Worm (Caenorhabditis elegans) whole organism, early embryonic: ENCODE results near the gene lgc-42.
A peak's percentile ranks its signal among the peaks of the same experiment; 100 is the strongest.

Source experiments
- B0310.2 ChIP-seq: sonication (generic microtip); optimal IDR thresholded peaks from 2 replicates; lab custom pipeline; 2016; ENCODE audit warnings: mild to moderate bottlenecking, missing genetic modification characterization, missing compliant biosample characterization
- F13C5.2 ChIP-seq: sonication (generic microtip); optimal IDR thresholded peaks from 2 replicates; lab custom pipeline; 2017; ENCODE audit warnings: mild to moderate bottlenecking, missing genetic modification characterization, inconsistent platforms, missing compliant biosample characterization
- aly-1 ChIP-seq: sonication (generic microtip); optimal IDR thresholded peaks from 2 replicates; lab custom pipeline; 2016; ENCODE audit warnings: missing genetic modification characterization, missing compliant biosample characterization
- ama-1 ChIP-seq: fragments of 150-350 bp; optimal IDR thresholded peaks from 2 replicates; lab custom pipeline; 2014
- ceh-13 ChIP-seq: fragments of 200-800 bp; sonication (Bioruptor generic); optimal IDR thresholded peaks from 2 replicates; lab custom pipeline; 2018; ENCODE audit warnings: mild to moderate bottlenecking, missing genetic modification characterization, missing compliant biosample characterization
- ceh-36 ChIP-seq: sonication (generic microtip); optimal IDR thresholded peaks from 2 replicates; lab custom pipeline; 2016; ENCODE audit warnings: missing genetic modification characterization, inconsistent platforms, missing compliant biosample characterization
- ets-7 ChIP-seq: sonication (generic microtip); optimal IDR thresholded peaks from 2 replicates; lab custom pipeline; 2016; ENCODE audit warnings: missing genotype, missing genetic modification characterization, missing compliant biosample characterization
- flt-1 ChIP-seq: fragments of 200-800 bp; sonication (Bioruptor generic); IDR thresholded peaks from 2 replicates; pipeline ENCODE4 v1.3.6; 2022; ENCODE audit warnings: missing genetic modification characterization, missing compliant biosample characterization
- hmbx-1 ChIP-seq: sonication (generic microtip); optimal IDR thresholded peaks from 2 replicates; lab custom pipeline; 2016; ENCODE audit warnings: mild to moderate bottlenecking, missing genetic modification characterization, missing compliant biosample characterization
- hmg-4 ChIP-seq: fragments of 200-800 bp; sonication (Bioruptor generic); optimal IDR thresholded peaks from 2 replicates; lab custom pipeline; 2018; ENCODE audit warnings: mild to moderate bottlenecking, missing genetic modification characterization, missing compliant biosample characterization
- hnd-1 ChIP-seq: sonication (generic microtip); optimal IDR thresholded peaks from 2 replicates; lab custom pipeline; 2016; ENCODE audit warnings: missing genetic modification characterization, missing compliant biosample characterization
- pes-1 ChIP-seq: fragments of 200-800 bp; sonication (Bioruptor generic); IDR thresholded peaks from 2 replicates; pipeline ENCODE4 v1.3.6; 2022; ENCODE audit warnings: missing genetic modification reagents, missing genetic modification characterization, missing compliant biosample characterization
- scrt-1 ChIP-seq: fragments of 200-800 bp; sonication (Bioruptor generic); IDR thresholded peaks from 2 replicates; pipeline ENCODE4 v1.3.6; 2022; ENCODE audit warnings: missing genetic modification characterization, missing compliant biosample characterization
- sea-1 ChIP-seq: fragments of 200-800 bp; sonication (Bioruptor generic); conservative IDR thresholded peaks from 2 replicates; pipeline ENCODE4 v1.3.6; 2022; ENCODE audit warnings: missing genetic modification characterization, missing compliant biosample characterization
- tbx-11 ChIP-seq: fragments of 200-800 bp; sonication (Bioruptor generic); IDR thresholded peaks from 2 replicates; pipeline ENCODE4 v1.3.6; 2022; ENCODE audit warnings: missing genetic modification characterization, missing compliant biosample characterization
- tbx-37 ChIP-seq: fragments of 200-800 bp; sonication (Bioruptor generic); conservative IDR thresholded peaks from 2 replicates; pipeline ENCODE4 v1.3.6; 2022; ENCODE audit warnings: missing genetic modification reagents, missing genetic modification characterization, missing compliant biosample characterization
- tra-4 ChIP-seq: sonication (generic microtip); optimal IDR thresholded peaks from 2 replicates; lab custom pipeline; 2017; ENCODE audit warnings: missing genetic modification characterization, missing compliant biosample characterization

The lgc-42 gene

DNA sequence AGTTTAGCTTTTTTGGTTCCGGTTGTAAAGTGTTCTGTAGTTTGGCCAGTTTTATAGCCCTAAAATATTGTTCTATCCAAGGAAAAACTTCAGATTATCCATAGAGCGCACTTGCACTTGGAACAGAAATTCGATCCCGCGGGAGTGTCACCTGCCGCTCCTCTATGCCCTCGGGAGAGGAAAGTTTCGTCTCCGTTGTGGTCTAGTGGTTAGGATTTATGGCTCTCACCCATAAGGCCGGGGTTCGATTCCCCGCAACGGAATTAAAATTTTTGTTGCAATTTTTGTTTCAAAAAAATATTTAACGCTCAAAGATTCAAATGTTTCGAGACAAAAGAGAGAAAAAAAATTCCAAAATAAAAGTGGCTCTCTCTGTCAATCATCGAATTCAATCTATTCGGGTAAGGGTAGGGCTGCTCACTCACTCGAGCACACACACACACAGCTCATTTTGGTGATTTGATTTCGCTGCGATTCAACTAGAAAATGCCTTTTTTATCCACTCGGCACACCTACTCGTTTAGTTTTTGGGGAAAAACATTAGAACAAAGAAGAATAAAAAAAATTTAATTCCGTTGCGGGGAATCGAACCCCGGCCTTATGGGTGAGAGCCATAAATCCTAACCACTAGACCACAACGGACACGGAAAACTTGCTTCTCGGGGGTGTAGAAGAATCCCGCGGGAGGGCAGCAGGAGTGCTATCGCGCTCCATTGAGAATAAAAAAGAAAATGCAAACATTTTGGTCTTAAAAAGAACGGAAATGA lies 34.8 kb downstream of the lgc-42 start:
- TF ChIP-seq hmg-4, result no peak
- TF ChIP-seq sea-1 (GFP tag; lab: Robert Waterston, UW), result no peak; the same call in 1 of the 2 replicates
- peak; percentile 44; the same call in 1 of the 2 replicates for TF ChIP-seq flt-1 (GFP tag; lab: Robert Waterston, UW)
- TF ChIP-seq tbx-11 (GFP tag; lab: Robert Waterston, UW), result peak; percentile 46; the same call in 1 of the 2 replicates
- 0 out of 2 replicates have a peak, but pooled peaks have one; percentile 23 for TF ChIP-seq tbx-37 (GFP tag; lab: Robert Waterston, UW)
- TF ChIP-seq scrt-1 (GFP tag; lab: Robert Waterston, UW), result peak; percentile 62; the same call in 1 of the 2 replicates
- peak; percentile 66 for TF ChIP-seq pes-1 (GFP tag; lab: Robert Waterston, UW)

DNA sequence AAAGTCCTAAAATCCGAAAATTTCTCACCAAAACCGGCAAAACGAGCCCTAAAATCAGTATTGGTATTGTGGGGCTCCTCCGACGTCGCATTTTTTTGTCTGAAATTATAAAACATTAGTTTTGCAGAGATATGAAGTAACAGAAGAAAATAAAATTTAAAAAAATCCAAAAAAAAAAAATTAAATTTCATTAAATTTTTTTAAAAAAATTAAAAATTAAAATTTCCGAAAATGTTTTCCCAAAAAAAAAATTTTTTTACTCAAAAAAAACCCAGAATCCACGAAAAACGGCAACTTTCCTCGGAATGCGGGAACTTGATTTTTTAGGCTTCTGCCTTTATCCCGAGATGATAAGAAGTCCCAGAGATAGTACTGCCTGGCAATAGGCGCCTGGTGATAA lies 50.2 kb downstream of the lgc-42 start, which contains the start of gene dpy-1:
Gene dpy-1, minus strand, starts transcription at position 101 of the 400 bp plus-strand sequence.
- TF ChIP-seq F13C5.2 (tag; lab: Kevin White, UChicago), result no peak
- TF ChIP-seq ama-1 (lab: Kevin White, UChicago), result no peak
- no peak for TF ChIP-seq aly-1 (tag; lab: Kevin White, UChicago)
- TF ChIP-seq scrt-1 (GFP tag; lab: Robert Waterston, UW), result no peak
- TF ChIP-seq ceh-36, result no peak
- no peak for TF ChIP-seq hnd-1 (tag; lab: Kevin White, UChicago)
- no peak for TF ChIP-seq ets-7 (tag; lab: Kevin White, UChicago)
- no peak for TF ChIP-seq hmg-4
- no peak for TF ChIP-seq tra-4 (tag; lab: Kevin White, UChicago)
- TF ChIP-seq ceh-13, result no peak
- TF ChIP-seq pes-1 (GFP tag; lab: Robert Waterston, UW), result no peak
- TF ChIP-seq tbx-37 (GFP tag; lab: Robert Waterston, UW), result no peak
- TF ChIP-seq tbx-11 (GFP tag; lab: Robert Waterston, UW), result no peak
- no peak for TF ChIP-seq flt-1 (GFP tag; lab: Robert Waterston, UW)

DNA sequence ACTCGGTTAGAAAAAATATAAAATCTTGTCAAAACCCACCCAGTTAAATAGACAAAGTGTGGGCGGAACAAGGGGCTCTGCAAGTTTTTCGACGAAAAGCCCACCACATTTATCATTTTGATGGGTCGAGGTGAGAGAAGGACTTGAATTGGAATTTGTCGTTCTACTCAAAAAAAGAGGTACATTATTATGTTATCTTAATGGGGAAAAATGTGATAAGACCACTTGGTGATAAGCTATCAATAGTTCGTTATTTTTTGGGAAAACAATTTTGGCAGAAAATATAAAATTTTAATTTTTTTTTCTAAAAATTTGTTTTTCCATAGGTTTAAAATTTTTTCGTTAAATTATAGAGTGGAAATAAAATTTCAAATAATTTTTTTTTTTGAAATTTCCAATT lies 52.2 kb downstream of the lgc-42 start:
- no peak for TF ChIP-seq ceh-36
- no peak for TF ChIP-seq F13C5.2 (tag; lab: Kevin White, UChicago)
- no peak for TF ChIP-seq tbx-11 (GFP tag; lab: Robert Waterston, UW)
- TF ChIP-seq hmbx-1, result no peak
- no peak for TF ChIP-seq sea-1 (GFP tag; lab: Robert Waterston, UW)
- TF ChIP-seq ama-1 (lab: Kevin White, UChicago), result no peak
- TF ChIP-seq scrt-1 (GFP tag; lab: Robert Waterston, UW), result no peak
- TF ChIP-seq aly-1 (tag; lab: Kevin White, UChicago), result no peak
- TF ChIP-seq tbx-37 (GFP tag; lab: Robert Waterston, UW), result no peak
- no peak for TF ChIP-seq pes-1 (GFP tag; lab: Robert Waterston, UW)
- no peak for TF ChIP-seq ets-7 (tag; lab: Kevin White, UChicago)

DNA sequence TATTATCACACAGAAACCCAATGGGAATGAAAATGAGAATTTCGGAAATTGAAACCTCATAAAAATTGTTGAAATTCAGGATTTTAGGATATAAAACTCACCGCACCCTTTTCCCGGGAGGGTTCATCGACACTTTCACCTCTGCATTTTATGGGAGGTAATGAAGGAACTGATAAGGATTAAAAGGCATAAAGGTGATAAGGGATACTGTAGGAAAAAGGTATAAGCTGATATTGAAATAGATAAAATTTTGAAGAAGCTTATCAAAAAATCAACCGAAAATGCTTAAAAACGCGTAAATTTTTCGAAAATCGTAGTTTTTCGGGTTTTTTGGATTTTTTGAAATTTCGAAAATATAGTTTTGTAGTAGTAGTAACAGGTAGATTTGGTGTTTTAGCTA lies 52.8 kb downstream of the lgc-42 start:
- TF ChIP-seq flt-1 (GFP tag; lab: Robert Waterston, UW) (no peak), ama-1 (lab: Kevin White, UChicago) (no peak), ets-7 (tag; lab: Kevin White, UChicago) (no peak), hnd-1 (tag; lab: Kevin White, UChicago) (no peak), tra-4 (tag; lab: Kevin White, UChicago) (no peak), sea-1 (GFP tag; lab: Robert Waterston, UW) (no peak), ceh-36 (no peak), hmbx-1 (no peak), aly-1 (tag; lab: Kevin White, UChicago) (no peak), F13C5.2 (tag; lab: Kevin White, UChicago) (no peak), pes-1 (GFP tag; lab: Robert Waterston, UW) (no peak), ceh-13 (no peak), hmg-4 (no peak), scrt-1 (GFP tag; lab: Robert Waterston, UW) (no peak), tbx-11 (GFP tag; lab: Robert Waterston, UW) (no peak), tbx-37 (GFP tag; lab: Robert Waterston, UW) (no peak), B0310.2 (tag; lab: Kevin White, UChicago) (no peak)
